Worm (Caenorhabditis elegans) whole organism, late embryonic: ENCODE results near the gene djr-1.1.

Experiments
- C08G9.2 ChIP-seq: sonication (generic microtip); optimal IDR thresholded peaks from 2 replicates; lab custom pipeline; 2016; ENCODE audit warnings: mild to moderate bottlenecking, missing genetic modification characterization, moderate library complexity, missing compliant biosample characterization
- ama-1 ChIP-seq: fragments of 150-350 bp; optimal IDR thresholded peaks from 2 replicates; lab custom pipeline; 2014
- ceh-48 ChIP-seq: sonication (generic microtip); optimal IDR thresholded peaks from 2 replicates; lab custom pipeline; 2016; ENCODE audit warnings: missing genetic modification characterization, inconsistent platforms, missing compliant biosample characterization
- ets-4 ChIP-seq: sonication (generic microtip); optimal IDR thresholded peaks from 2 replicates; lab custom pipeline; 2016; ENCODE audit warnings: missing genetic modification characterization, missing compliant biosample characterization
- hlh-13 ChIP-seq: fragments of 200-800 bp; sonication (Bioruptor generic); optimal IDR thresholded peaks from 2 replicates; lab custom pipeline; 2018; ENCODE audit warnings: mild to moderate bottlenecking, missing genetic modification characterization, missing compliant biosample characterization
- hlh-8 ChIP-seq: sonication (generic microtip); optimal IDR thresholded peaks from 2 replicates; lab custom pipeline; 2016; ENCODE audit warnings: missing genotype, missing genetic modification characterization, missing compliant biosample characterization
- mec-3 ChIP-seq: sonication (generic microtip); optimal IDR thresholded peaks from 2 replicates; lab custom pipeline; 2016; ENCODE audit warnings: borderline replicate concordance, missing genetic modification characterization, missing compliant biosample characterization
- nhr-232 ChIP-seq: sonication (generic microtip); optimal IDR thresholded peaks from 2 replicates; lab custom pipeline; 2016; ENCODE audit warnings: missing genetic modification characterization, missing compliant biosample characterization
- pha-2 ChIP-seq: sonication (generic microtip); optimal IDR thresholded peaks from 2 replicates; lab custom pipeline; 2017; ENCODE audit warnings: mild to moderate bottlenecking, missing genetic modification characterization, missing compliant biosample characterization
- pqm-1 ChIP-seq: sonication (generic microtip); optimal IDR thresholded peaks from 2 replicates; lab custom pipeline; 2016; ENCODE audit warnings: missing genetic modification characterization, missing compliant biosample characterization
- sdc-2 ChIP-seq: sonication (generic microtip); optimal IDR thresholded peaks from 2 replicates; lab custom pipeline; 2016; ENCODE audit warnings: missing genotype, missing genetic modification characterization, missing compliant biosample characterization
- unc-42 ChIP-seq: sonication (generic microtip); optimal IDR thresholded peaks from 2 replicates; lab custom pipeline; 2016; ENCODE audit warnings: missing genotype, missing genetic modification characterization, missing compliant biosample characterization

ce11 chrII:300977-301772 is 10.8 kb downstream of the djr-1.1 start, which contains the start of gene K01A2.5:
- TF ChIP-seq pqm-1 (tag; lab: Kevin White, UChicago) (no peak), pha-2 (no peak), ceh-48 (tag; lab: Kevin White, UChicago) (no peak), hlh-8 (tag; lab: Kevin White, UChicago) (no peak), nhr-232 (tag; lab: Kevin White, UChicago) (no peak), hlh-13 (GFP tag; lab: Kevin White, UChicago) (no peak), sdc-2 (tag; lab: Kevin White, UChicago) (no peak), unc-42 (tag; lab: Kevin White, UChicago) (no peak), mec-3 (tag; lab: Kevin White, UChicago) (no peak), C08G9.2 (no peak), ama-1 (lab: Kevin White, UChicago) (no peak), ets-4 (tag; lab: Kevin White, UChicago) (no peak)
